Fruit fly (Drosophila melanogaster): Measurements from ENCODE around the gene CG31446.
A peak's percentile ranks its signal among the peaks of the same experiment; 100 is the strongest.

The CG31446 gene

dm6 chr3R:15678765-15679514 lies 13.9 kb upstream of the CG31446 start:
- peak; percentile 19; the same call in 1 of the 2 replicates for TF ChIP-seq Ets98B (GFP tag; IDR thresholded peaks at IDR 0.05)
- TF ChIP-seq CG17806 (tag; optimal IDR thresholded peaks at IDR 0.05), result peak; percentile 24
- TF ChIP-seq Pif1A (GFP tag; optimal IDR thresholded peaks at IDR 0.05), result no peak
- TF ChIP-seq CG14655 (GFP tag; optimal IDR thresholded peaks at IDR 0.05), result peak; percentile 52
- no peak for TF ChIP-seq Pif1B (GFP tag; optimal IDR thresholded peaks at IDR 0.05)
- peak; percentile 66 for TF ChIP-seq fd96Ca (GFP tag; IDR thresholded peaks at IDR 0.05)
- TF ChIP-seq CG9948 (tag; optimal IDR thresholded peaks at IDR 0.05), result peak; percentile 4
- peak; percentile 58 for TF ChIP-seq CG8301 (tag; optimal IDR thresholded peaks at IDR 0.05)

dm6 chr3R:15679989-15680388 lies 12.9 kb upstream of the CG31446 start:
- no peak for TF ChIP-seq rn (GFP tag; IDR thresholded peaks at IDR 0.05)

- no peak for TF ChIP-seq CG8159 (tag; optimal IDR thresholded peaks at IDR 0.05)
- no peak for TF ChIP-seq CG32121 (GFP tag; IDR thresholded peaks at IDR 0.05)
- TF ChIP-seq gl (tag; optimal IDR thresholded peaks at IDR 0.05), result no peak
- TF ChIP-seq CG17806 (tag; optimal IDR thresholded peaks at IDR 0.05), result no peak
- TF ChIP-seq CG14655 (GFP tag; optimal IDR thresholded peaks at IDR 0.05), result no peak
- no peak for TF ChIP-seq fd96Ca (GFP tag; IDR thresholded peaks at IDR 0.05)
- no peak for TF ChIP-seq Ets98B (GFP tag; IDR thresholded peaks at IDR 0.05)
- no peak for TF ChIP-seq rn (GFP tag; IDR thresholded peaks at IDR 0.05)
- no peak for TF ChIP-seq Pif1A (GFP tag; optimal IDR thresholded peaks at IDR 0.05)
- no peak for TF ChIP-seq CG13204 (GFP tag; optimal IDR thresholded peaks at IDR 0.05)
- no peak for TF ChIP-seq CG34367 (tag; optimal IDR thresholded peaks at IDR 0.05)
- TF ChIP-seq CG8301 (tag; optimal IDR thresholded peaks at IDR 0.05), result no peak
- no peak for TF ChIP-seq CG4496 (GFP tag; IDR thresholded peaks at IDR 0.05)
- TF ChIP-seq Snoo (tag; optimal IDR thresholded peaks at IDR 0.05), result no peak
- no peak for TF ChIP-seq Pif1B (GFP tag; optimal IDR thresholded peaks at IDR 0.05)
- TF ChIP-seq CG9948 (tag; optimal IDR thresholded peaks at IDR 0.05), result no peak
- no peak for TF ChIP-seq CG10348 (GFP tag; IDR thresholded peaks at IDR 0.05)
Measured at dm6 chr3R:15680666-15681065, 12.2 kb upstream of the CG31446 start.

DNA sequence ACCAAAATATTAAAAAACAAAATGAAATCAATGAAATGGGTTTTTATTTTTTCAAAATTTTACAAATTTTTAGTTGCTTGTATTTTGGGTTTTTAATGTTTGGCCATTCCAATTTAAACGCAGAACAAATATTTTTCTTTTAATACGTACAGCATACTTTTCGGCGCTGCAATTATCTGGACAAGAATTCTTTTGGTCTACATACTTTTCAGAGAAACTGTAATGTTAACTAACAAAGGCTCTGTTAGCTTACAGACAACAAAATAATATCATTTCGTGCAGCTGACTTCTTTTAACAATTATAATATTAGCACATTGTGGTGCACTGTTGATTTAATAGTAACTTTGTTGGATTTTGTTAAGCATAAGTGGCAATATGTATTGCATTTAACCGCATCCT lies 4.4 kb upstream of the CG31446 start:
- TF ChIP-seq EcR (GFP tag; optimal IDR thresholded peaks at IDR 0.05) (no peak), CG8159 (tag; optimal IDR thresholded peaks at IDR 0.05) (no peak), CG15710 (tag; optimal IDR thresholded peaks at IDR 0.05) (no peak), gl (tag; optimal IDR thresholded peaks at IDR 0.05) (no peak), CG32121 (GFP tag; IDR thresholded peaks at IDR 0.05) (no peak), CG17806 (tag; optimal IDR thresholded peaks at IDR 0.05) (no peak), D1 (tag; optimal IDR thresholded peaks at IDR 0.05) (no peak)

DNA sequence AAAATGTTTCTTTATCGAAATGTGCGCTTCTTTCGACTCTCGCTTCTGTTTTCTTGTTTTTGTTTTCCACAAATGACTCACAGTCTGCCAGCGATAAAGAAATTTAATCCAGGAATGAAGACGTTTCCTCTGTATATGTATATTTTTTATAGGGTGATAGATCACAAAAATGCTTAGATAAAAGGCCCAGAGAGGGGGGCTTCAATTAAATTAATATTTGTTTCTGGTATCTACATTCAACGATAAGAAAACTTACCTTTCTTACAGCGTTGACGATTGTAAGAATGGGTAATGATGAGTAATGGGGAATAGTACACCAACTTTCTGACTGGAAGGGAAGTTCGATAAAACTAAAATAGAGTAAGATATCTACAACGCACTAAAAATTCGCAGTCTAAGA lies 1.4 kb downstream of the CG31446 start:
- no peak for TF ChIP-seq fd96Ca (GFP tag; IDR thresholded peaks at IDR 0.05)
- no peak for TF ChIP-seq Pif1B (GFP tag; optimal IDR thresholded peaks at IDR 0.05)
- TF ChIP-seq CG14655 (GFP tag; optimal IDR thresholded peaks at IDR 0.05), result no peak
- no peak for TF ChIP-seq Snoo (tag; optimal IDR thresholded peaks at IDR 0.05)

DNA sequence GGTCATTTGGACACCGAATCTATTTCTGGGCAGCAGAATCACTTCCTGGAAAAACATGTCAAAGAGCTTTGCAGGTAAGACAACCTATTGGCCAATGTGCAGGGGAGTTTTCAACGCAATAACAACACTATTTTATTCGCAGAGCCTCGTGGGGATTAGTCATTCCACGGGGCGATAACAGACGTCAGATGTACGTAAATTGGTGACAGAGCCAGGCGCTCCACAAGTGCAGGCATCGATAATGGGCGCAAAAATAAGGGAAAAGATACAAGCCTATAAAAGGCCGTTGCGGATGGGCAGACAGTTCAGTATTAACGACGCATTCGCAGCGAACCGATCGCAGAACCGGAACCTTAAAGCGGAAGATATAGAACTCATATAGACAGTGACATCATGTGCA lies 2.1 kb downstream of the CG31446 start, which contains the start of gene CG5399:
Gene CG5399, plus strand, starts transcription at position 301 of the 400 bp plus-strand sequence.
- TF ChIP-seq rn (GFP tag; IDR thresholded peaks at IDR 0.05), result no peak
- TF ChIP-seq CG8159 (tag; optimal IDR thresholded peaks at IDR 0.05), result no peak
- no peak for TF ChIP-seq CG4496 (GFP tag; IDR thresholded peaks at IDR 0.05)
- TF ChIP-seq CG17806 (tag; optimal IDR thresholded peaks at IDR 0.05), result no peak
- no peak for TF ChIP-seq CG34367 (tag; optimal IDR thresholded peaks at IDR 0.05)
- TF ChIP-seq Pif1B (GFP tag; optimal IDR thresholded peaks at IDR 0.05), result no peak
- no peak for TF ChIP-seq CG10348 (GFP tag; IDR thresholded peaks at IDR 0.05)
- TF ChIP-seq CG14655 (GFP tag; optimal IDR thresholded peaks at IDR 0.05), result no peak
- no peak for TF ChIP-seq D1 (tag; optimal IDR thresholded peaks at IDR 0.05)
- no peak for TF ChIP-seq CG8301 (tag; optimal IDR thresholded peaks at IDR 0.05)
- no peak for TF ChIP-seq CG15710 (tag; optimal IDR thresholded peaks at IDR 0.05)
- no peak for TF ChIP-seq CG9948 (tag; optimal IDR thresholded peaks at IDR 0.05)

DNA sequence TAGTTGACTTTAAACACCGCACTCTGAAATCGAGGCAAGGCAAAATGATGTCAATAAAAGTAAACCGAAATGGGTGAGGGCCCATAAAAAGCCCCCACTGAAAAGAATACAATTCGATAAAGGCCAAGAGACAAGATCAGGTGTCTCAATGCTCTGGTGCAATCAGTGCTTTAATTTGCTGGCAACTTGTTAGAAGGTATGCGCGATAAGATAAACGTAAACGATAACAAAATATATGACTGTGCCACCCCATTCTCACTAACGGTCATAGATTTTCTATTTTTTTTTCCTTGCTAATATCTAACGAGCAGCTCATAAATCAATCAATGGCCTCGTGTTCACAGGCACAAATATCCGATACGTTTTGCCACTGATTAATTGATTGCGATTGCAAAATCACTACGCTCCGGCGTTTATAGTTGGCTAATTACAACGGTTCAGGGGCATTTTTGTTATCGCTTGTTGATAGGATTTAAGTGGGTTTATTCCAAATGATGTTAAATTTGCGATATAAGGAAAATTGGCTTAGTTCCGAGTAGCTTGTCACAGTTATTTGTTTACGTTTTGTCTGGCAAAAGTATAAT lies 3.7 kb downstream of the CG31446 start:
- no peak for TF ChIP-seq CG14655 (GFP tag; optimal IDR thresholded peaks at IDR 0.05)
- no peak for TF ChIP-seq D1 (tag; optimal IDR thresholded peaks at IDR 0.05)
- no peak for TF ChIP-seq rn (GFP tag; IDR thresholded peaks at IDR 0.05)
- TF ChIP-seq CG13204 (GFP tag; optimal IDR thresholded peaks at IDR 0.05), result no peak
- no peak for TF ChIP-seq CG4496 (GFP tag; IDR thresholded peaks at IDR 0.05)
- TF ChIP-seq fd96Ca (GFP tag; IDR thresholded peaks at IDR 0.05), result no peak
- no peak for TF ChIP-seq CG10348 (GFP tag; IDR thresholded peaks at IDR 0.05)
- no peak for TF ChIP-seq CG34367 (tag; optimal IDR thresholded peaks at IDR 0.05)
- no peak for TF ChIP-seq CG32121 (GFP tag; IDR thresholded peaks at IDR 0.05)
- no peak for TF ChIP-seq CG9948 (tag; optimal IDR thresholded peaks at IDR 0.05)
- no peak for TF ChIP-seq CG15710 (tag; optimal IDR thresholded peaks at IDR 0.05)
- no peak for TF ChIP-seq Pif1B (GFP tag; optimal IDR thresholded peaks at IDR 0.05)
- no peak for TF ChIP-seq CG12605 (GFP tag; IDR thresholded peaks at IDR 0.05)
- TF ChIP-seq CG17806 (tag; optimal IDR thresholded peaks at IDR 0.05), result no peak
- no peak for TF ChIP-seq Snoo (tag; optimal IDR thresholded peaks at IDR 0.05)
- TF ChIP-seq CG8159 (tag; optimal IDR thresholded peaks at IDR 0.05), result no peak
- TF ChIP-seq EcR (GFP tag; optimal IDR thresholded peaks at IDR 0.05), result no peak
- TF ChIP-seq gl (tag; optimal IDR thresholded peaks at IDR 0.05), result no peak

Measured in whole organism, pupa.